Worm (Caenorhabditis elegans) whole organism, L1 larva: Measurements from ENCODE around the gene pir-1.
A peak's percentile ranks its signal among the peaks of the same experiment; 100 is the strongest.

Experiments used
- C04F5.9 ChIP-seq: sonication (generic microtip); optimal IDR thresholded peaks from 2 replicates; lab custom pipeline; 2016; ENCODE audit warnings: missing genetic modification characterization, missing compliant biosample characterization
- C16A3.4 ChIP-seq: fragments of 150-350 bp; optimal IDR thresholded peaks from 2 replicates; lab custom pipeline; 2014; ENCODE audit warnings: missing biosample characterization, missing genetic modification characterization
- alr-1 ChIP-seq: fragments of 200-800 bp; sonication (Bioruptor generic); optimal IDR thresholded peaks from 2 replicates; lab custom pipeline; 2018; ENCODE audit warnings: borderline replicate concordance, mild to moderate bottlenecking, missing genetic modification characterization, missing compliant biosample characterization
- ama-1 ChIP-seq: fragments of 150-350 bp; optimal IDR thresholded peaks from 2 replicates; lab custom pipeline; 2014
- blmp-1 ChIP-seq: fragments of 150-350 bp; optimal IDR thresholded peaks from 2 replicates; lab custom pipeline; 2014; ENCODE audit warnings: missing biosample characterization, missing genetic modification characterization
- ceh-63 ChIP-seq: fragments of 200-800 bp; sonication (Bioruptor generic); optimal IDR thresholded peaks from 2 replicates; lab custom pipeline; 2018; ENCODE audit warnings: mild to moderate bottlenecking, missing genetic modification characterization, missing compliant biosample characterization
- ceh-8 ChIP-seq: fragments of 200-800 bp; sonication (Bioruptor generic); optimal IDR thresholded peaks from 2 replicates; lab custom pipeline; 2018; ENCODE audit warnings: mild to moderate bottlenecking, missing genetic modification characterization, moderate library complexity, missing compliant biosample characterization
- ceh-82 ChIP-seq, 3 experiments: fragments of 150-350 bp in 1 of 3; sonication (generic microtip) in 2 of 3; optimal IDR thresholded peaks; 2 replicates each; lab custom pipeline; 2014 to 2017; ENCODE audit warnings: missing biosample characterization in 3 of 3, missing genetic modification characterization in 3 of 3
- ceh-90 ChIP-seq: sonication (generic microtip); optimal IDR thresholded peaks from 2 replicates; lab custom pipeline; 2016; ENCODE audit warnings: missing genetic modification characterization, missing compliant biosample characterization
- dsc-1 ChIP-seq: sonication (generic microtip); optimal IDR thresholded peaks from 2 replicates; lab custom pipeline; 2016; ENCODE audit warnings: mild to moderate bottlenecking, missing genetic modification characterization, missing compliant biosample characterization
- efl-1 ChIP-seq, 4 experiments: fragments of 150-350 bp; optimal IDR thresholded peaks in 3 of 4; peaks in 1 of 4; 1 replicate in 1 of 4; 2 replicates in 3 of 4; lab custom pipeline; 2014; ENCODE audit warnings: missing biosample characterization in 2 of 4, missing genetic modification characterization in 2 of 4, missing genetic modification reagents in 2 of 4
- egl-13 ChIP-seq: sonication (generic microtip); optimal IDR thresholded peaks from 2 replicates; lab custom pipeline; 2016; ENCODE audit warnings: missing genotype, missing genetic modification reagents, missing genetic modification characterization, missing compliant biosample characterization
- elt-2 ChIP-seq: sonication (generic microtip); optimal IDR thresholded peaks from 2 replicates; lab custom pipeline; 2016; ENCODE audit warnings: missing genetic modification characterization, mild to moderate bottlenecking, inconsistent platforms, missing compliant biosample characterization, missing genetic modification reagents
- elt-3 ChIP-seq, 6 experiments: fragments of 150-350 bp in 1 of 6; sonication (generic microtip); optimal IDR thresholded peaks; 2 replicates each; lab custom pipeline; 2017 to 2018; ENCODE audit warnings: missing biosample characterization in 6 of 6, missing genetic modification characterization in 6 of 6, inconsistent platforms in 1 of 6
- ets-5 ChIP-seq: fragments of 200-800 bp; sonication (Bioruptor generic); IDR thresholded peaks from 2 replicates; pipeline ENCODE4 v1.3.6; 2022; ENCODE audit warnings: missing genetic modification characterization, missing compliant biosample characterization
- fkh-4 ChIP-seq: sonication (generic microtip); optimal IDR thresholded peaks from 2 replicates; lab custom pipeline; 2016; ENCODE audit warnings: missing compliant biosample characterization, missing genetic modification characterization, borderline replicate concordance
- grh-1 ChIP-seq: fragments of 200-800 bp; sonication (Bioruptor generic); IDR thresholded peaks from 2 replicates; pipeline ENCODE4 v1.3.6; 2022; ENCODE audit warnings: missing genetic modification reagents, missing genetic modification characterization, missing compliant biosample characterization
- lin-14 ChIP-seq: fragments of 200-800 bp; sonication (Bioruptor generic); optimal IDR thresholded peaks from 2 replicates; lab custom pipeline; 2018; ENCODE audit warnings: mild to moderate bottlenecking, missing genetic modification characterization, moderate library complexity, missing compliant biosample characterization
- lin-35 ChIP-seq, 2 experiments: fragments of 150-350 bp; optimal IDR thresholded peaks; 2 replicates each; lab custom pipeline; 2014; ENCODE audit warnings: missing biosample characterization in 2 of 2, missing genetic modification characterization in 2 of 2, missing genetic modification reagents in 2 of 2
- lin-39 ChIP-seq: fragments of 150-350 bp; optimal IDR thresholded peaks from 2 replicates; lab custom pipeline; 2014; ENCODE audit warnings: missing biosample characterization, missing genetic modification reagents, missing genetic modification characterization
- mef-2 ChIP-seq: fragments of 150-350 bp; optimal IDR thresholded peaks from 2 replicates; lab custom pipeline; 2014; ENCODE audit warnings: missing biosample characterization, missing genetic modification characterization
- mep-1 ChIP-seq: fragments of 150-350 bp; optimal IDR thresholded peaks from 2 replicates; lab custom pipeline; 2014; ENCODE audit warnings: missing biosample characterization, missing genetic modification characterization
- nhr-11 ChIP-seq: fragments of 150-350 bp; optimal IDR thresholded peaks from 2 replicates; lab custom pipeline; 2014; ENCODE audit warnings: missing biosample characterization, missing genetic modification characterization
- nhr-19 ChIP-seq: fragments of 200-800 bp; sonication (Bioruptor generic); conservative IDR thresholded peaks from 2 replicates; pipeline ENCODE4 v1.3.6; 2022; ENCODE audit warnings: missing genetic modification characterization, missing compliant biosample characterization
- nhr-76 ChIP-seq: sonication (generic microtip); optimal IDR thresholded peaks from 2 replicates; lab custom pipeline; 2017; ENCODE audit warnings: missing biosample characterization, missing genetic modification characterization
- nhr-85 ChIP-seq: sonication (generic microtip); peaks from one replicate; lab custom pipeline; 2016; ENCODE audit warnings: missing genetic modification characterization, inconsistent platforms, missing compliant biosample characterization
- nhr-90 ChIP-seq: sonication (generic microtip); optimal IDR thresholded peaks from 2 replicates; lab custom pipeline; 2016; ENCODE audit warnings: mild to moderate bottlenecking, missing genetic modification characterization, missing compliant biosample characterization; ENCODE audit not compliant: poor library complexity
- pax-3 ChIP-seq: fragments of 200-800 bp; sonication (Bioruptor generic); optimal IDR thresholded peaks from 2 replicates; lab custom pipeline; 2018; ENCODE audit warnings: mild to moderate bottlenecking, missing genetic modification characterization, moderate library complexity, missing compliant biosample characterization
- unc-98 ChIP-seq: fragments of 200-800 bp; sonication (Bioruptor generic); IDR thresholded peaks from 2 replicates; pipeline ENCODE4 v1.3.6; 2022; ENCODE audit warnings: missing genetic modification characterization, missing compliant biosample characterization
- vab-15 ChIP-seq: sonication (generic microtip); optimal IDR thresholded peaks from 2 replicates; lab custom pipeline; 2017; ENCODE audit warnings: missing genotype, mild to moderate bottlenecking, missing genetic modification characterization, missing compliant biosample characterization

The pir-1 gene

ce11 chrII:9176523-9176922 lies 577 bp upstream of the pir-1 start:
- TF ChIP-seq unc-98 (GFP tag; lab: Robert Waterston, UW) (no peak), pax-3 (tag; lab: Kevin White, UChicago) (no peak), efl-1 (optimal IDR thresholded peaks at IDR 0.05; lab: Kevin White, UChicago) (no peak), efl-1 (GFP tag; optimal IDR thresholded peaks at IDR 0.05 in 1 of 2; lab: Kevin White, UChicago) (peak in 1 of 2 experiments; percentile 68), C16A3.4 (tag; lab: Kevin White, UChicago) (no peak), nhr-19 (GFP tag; lab: Robert Waterston, UW) (no peak), nhr-76 (no peak), dsc-1 (tag; lab: Kevin White, UChicago) (no peak)

- TF ChIP-seq ceh-82 (tag; optimal IDR thresholded peaks at IDR 0.05; lab: Kevin White, UChicago) (no peak), fkh-4 (no peak), vab-15 (tag; lab: Kevin White, UChicago) (no peak), mef-2 (no peak), ets-5 (GFP tag; lab: Robert Waterston, UW) (no peak), nhr-11 (tag; lab: Kevin White, UChicago) (no peak)
Observed at ce11 chrII:9178811-9179210, 1.7 kb downstream of the pir-1 start.

ce11 chrII:9181155-9181554 lies 4.1 kb downstream of the pir-1 start:
- TF ChIP-seq elt-2 (tag; lab: Kevin White, UChicago), result peak; percentile 2
- TF ChIP-seq ceh-63, result no peak

- TF ChIP-seq nhr-90 (tag; lab: Kevin White, UChicago), result no peak
Observed at ce11 chrII:9185915-9186314, 8.8 kb downstream of the pir-1 start.

ce11 chrII:9188380-9188779 lies 11.3 kb downstream of the pir-1 start, which contains the start of gene sym-2:
Gene sym-2 (minus strand): TSS chrII:9188480.
- TF ChIP-seq C04F5.9 (no peak), elt-2 (tag; lab: Kevin White, UChicago) (no peak), blmp-1 (tag; lab: Kevin White, UChicago) (peak; percentile 25), grh-1 (0 out of 2 replicates have a peak, but pooled peaks have one; percentile 22)

- TF ChIP-seq elt-3 (tag; optimal IDR thresholded peaks at IDR 0.05; lab: Kevin White, UChicago) (peak in 1 of 6 experiments; percentile 17), lin-14 (GFP tag; lab: Kevin White, UChicago) (peak; percentile 70), lin-39 (tag; lab: Kevin White, UChicago) (no peak), dsc-1 (tag; lab: Kevin White, UChicago) (no peak), blmp-1 (tag; lab: Kevin White, UChicago) (peak; percentile 79), ceh-8 (GFP tag; lab: Kevin White, UChicago) (no peak), mep-1 (tag; lab: Kevin White, UChicago) (peak; percentile 38), alr-1 (no peak), nhr-85 (tag; lab: Kevin White, UChicago) (peak; percentile 86), egl-13 (no peak), ama-1 (lab: Kevin White, UChicago) (no peak), lin-35 (GFP tag; optimal IDR thresholded peaks at IDR 0.05; lab: Kevin White, UChicago) (no peak), ceh-90 (no peak), vab-15 (tag; lab: Kevin White, UChicago) (no peak)
Observed at ce11 chrII:9189648-9190047, 12.5 kb downstream of the pir-1 start.
